Fruit fly (Drosophila melanogaster) S2 (cell line): Measurements from ENCODE around the gene CIA30.

Experiments
- CG8478 ChIP-seq: fragments of >200 bp; optimal IDR thresholded peaks from 2 replicates; lab custom pipeline; 2018
- CTCF ChIP-seq, 2 experiments: fragments of >200 bp; optimal IDR thresholded peaks; 2 replicates each; lab custom pipeline; 2018

DNA sequence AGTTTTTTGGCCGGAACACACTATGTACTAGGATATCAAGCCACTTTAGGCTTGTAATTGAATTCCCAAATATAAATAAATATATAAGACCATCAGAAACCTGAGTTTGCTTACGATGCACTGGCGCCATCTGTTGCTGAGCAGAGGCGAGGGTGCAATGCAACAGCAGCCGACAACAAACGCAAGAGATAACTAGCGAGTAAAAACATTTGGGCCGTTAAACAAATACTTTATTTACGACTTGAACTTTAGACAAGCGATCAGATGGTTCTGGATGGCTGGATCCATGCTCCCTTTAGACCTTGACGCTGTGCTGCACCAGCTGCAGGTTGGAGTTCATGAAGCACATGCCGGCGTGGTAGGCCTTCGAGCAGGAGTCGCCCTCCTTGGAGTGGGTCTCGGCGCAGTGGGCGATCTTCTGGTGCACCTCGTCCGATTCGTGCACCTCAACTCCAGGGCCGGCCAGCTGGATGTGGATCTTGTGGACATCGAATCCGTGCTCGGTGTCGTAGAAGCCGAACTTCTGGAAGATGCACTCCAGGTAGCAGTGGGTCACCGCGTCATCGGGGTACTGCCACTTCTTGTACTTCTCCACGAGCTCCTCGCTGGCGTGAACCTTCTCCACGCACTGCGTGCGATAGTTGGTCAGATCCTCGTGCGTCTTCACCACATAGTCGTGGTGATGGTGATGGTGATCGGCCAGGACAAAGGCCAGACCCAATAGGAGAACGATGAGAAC lies 20.6 kb upstream of the CIA30 start:
- TF ChIP-seq CTCF (optimal IDR thresholded peaks at IDR 0.05; lab: Kevin White, UChicago) (peak; percentile 84 to 88), CG8478 (no peak)
